Worm (Caenorhabditis elegans) whole organism, L3 larva: ENCODE data around the gene tbh-1.

Source experiments
- lsy-12 ChIP-seq: sonication (generic microtip); optimal IDR thresholded peaks from 2 replicates; lab custom pipeline; 2016; ENCODE audit warnings: mild to moderate bottlenecking, missing genetic modification characterization, missing compliant biosample characterization
- nhr-12 ChIP-seq: fragments of 150-350 bp; optimal IDR thresholded peaks from 2 replicates; lab custom pipeline; 2014; ENCODE audit warnings: missing biosample characterization, missing genetic modification characterization
- unc-62 ChIP-seq: fragments of 150-350 bp; sonication (generic microtip); optimal IDR thresholded peaks from 4 replicates; lab custom pipeline; 2014; ENCODE audit warnings: missing biosample characterization, missing genetic modification reagents, missing genetic modification characterization

ce11 chrX:15485262-15485661, 19.4 kb downstream of the tbh-1 start:
- TF ChIP-seq nhr-12 (tag; lab: Kevin White, UChicago) (no peak), unc-62 (GFP tag; lab: Kevin White, UChicago) (no peak), lsy-12 (no peak)
